Worm (Caenorhabditis elegans): ENCODE measurements around the gene T13C5.10.

T13C5.10 gene

DNA sequence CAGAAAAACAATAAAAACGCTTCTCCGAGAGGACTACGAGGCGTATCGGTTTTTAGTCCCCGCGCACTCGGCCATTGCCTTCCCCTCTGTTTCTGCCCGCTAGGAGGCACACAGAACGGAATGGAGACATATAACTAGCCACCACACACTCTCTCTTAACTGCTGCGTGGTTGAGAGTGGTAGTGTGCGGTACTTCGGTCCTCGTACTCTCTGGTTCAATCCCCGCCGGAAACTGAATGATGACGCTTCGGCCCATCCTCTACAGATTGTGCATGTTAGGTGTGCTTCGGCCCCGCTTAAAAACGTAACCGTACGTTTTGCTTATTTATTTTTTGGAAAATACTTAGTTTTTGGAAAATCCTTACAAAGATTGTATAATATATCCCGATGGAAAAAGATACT, 19.7 kb downstream of the T13C5.10 start, which contains the start of gene T13C5.6 (continued):
- TF ChIP-seq madf-8 (GFP tag; conservative IDR thresholded peaks at IDR 0.05) (no peak), ztf-28 (GFP tag; IDR thresholded peaks at IDR 0.05) (0 out of 2 replicates have a peak, but pooled peaks have one; percentile 44), ceh-40 (GFP tag; IDR thresholded peaks at IDR 0.05) (no peak), bed-1 (GFP tag; IDR thresholded peaks at IDR 0.05) (peak; percentile 92; the same call in 1 of the 2 replicates), F57A8.1 (GFP tag; optimal IDR thresholded peaks at IDR 0.05) (peak; percentile 77), lin-54 (GFP tag; optimal IDR thresholded peaks at IDR 0.05) (peak; percentile 69), attf-5 (GFP tag; optimal IDR thresholded peaks at IDR 0.05) (peak; percentile 89), ceh-58 (GFP tag; IDR thresholded peaks at IDR 0.05) (no peak), mes-4 (tag; optimal IDR thresholded peaks at IDR 0.05) (peak; percentile 87), Y53F4B.3 (GFP tag; IDR thresholded peaks at IDR 0.05) (no peak), lag-1 (GFP tag; IDR thresholded peaks at IDR 0.05) (no peak), nhr-120 (GFP tag; IDR thresholded peaks at IDR 0.05) (peak; percentile 72; the same call in 1 of the 2 replicates), hlh-12 (tag; optimal IDR thresholded peaks at IDR 0.05) (peak; percentile 20), sdz-38 (tag; optimal IDR thresholded peaks at IDR 0.05) (peak; percentile 61), ccch-3 (GFP tag; optimal IDR thresholded peaks at IDR 0.05) (peak; percentile 63), attf-3 (GFP tag; conservative IDR thresholded peaks at IDR 0.05) (no peak; the same call in 1 of the 2 replicates), nhr-179 (tag; optimal IDR thresholded peaks at IDR 0.05) (peak; percentile 79), snpc-1.3 (tag; optimal IDR thresholded peaks at IDR 0.05; ENCODE audit: insufficient read depth) (peak; percentile 81), T26A5.8 (tag; optimal IDR thresholded peaks at IDR 0.05) (no peak), F23B12.7 (tag; optimal IDR thresholded peaks at IDR 0.05; ENCODE audit: insufficient read depth) (peak; percentile 84), egl-18 (GFP tag; IDR thresholded peaks at IDR 0.05) (peak; percentile 65; the same call in 1 of the 2 replicates), B0035.1 (tag; optimal IDR thresholded peaks at IDR 0.05) (peak; percentile 88), lin-35 (GFP tag; optimal IDR thresholded peaks at IDR 0.05) (peak in 1 of 3 experiments; percentile 58), Y67H2A.10 (GFP tag; conservative IDR thresholded peaks at IDR 0.05) (0 out of 2 replicates have a peak, but pooled peaks have one; percentile 26), Y79H2A.3 (GFP tag; conservative IDR thresholded peaks at IDR 0.05) (peak; percentile 66; the same call in 1 of the 2 replicates), hlh-26 (GFP tag; conservative IDR thresholded peaks at IDR 0.05) (0 out of 2 replicates have a peak, but pooled peaks have one; percentile 43), F57C9.4 (tag; optimal IDR thresholded peaks at IDR 0.05) (peak; percentile 91), dpff-1 (tag; optimal IDR thresholded peaks at IDR 0.05) (peak; percentile 2), chd-7 (tag; optimal IDR thresholded peaks at IDR 0.05) (peak; percentile 93), ztf-18 (tag; optimal IDR thresholded peaks at IDR 0.05) (peak; percentile 77), dpl-1 (GFP tag; optimal IDR thresholded peaks at IDR 0.05) (no peak), C17E4.6 (GFP tag; IDR thresholded peaks at IDR 0.05) (peak; percentile 26; the same call in 1 of the 2 replicates), madf-10 (tag; optimal IDR thresholded peaks at IDR 0.05) (peak; percentile 85), somi-1 (GFP tag; optimal IDR thresholded peaks at IDR 0.05) (peak; percentile 90), nhr-80 (tag; optimal IDR thresholded peaks at IDR 0.05) (peak; percentile 82), egrh-3 (GFP tag; IDR thresholded peaks at IDR 0.05) (peak; percentile 53), F39B2.1 (GFP tag; IDR thresholded peaks at IDR 0.05) (no peak), F52B5.7 (tag; optimal IDR thresholded peaks at IDR 0.05) (peak; percentile 89), akir-1 (GFP tag; optimal IDR thresholded peaks at IDR 0.05) (peak; percentile 79), Y95B8A.8 (GFP tag; IDR thresholded peaks at IDR 0.05) (0 out of 2 replicates have a peak, but pooled peaks have one; percentile 48)

All from whole organism, young adult.